Fruit fly (Drosophila melanogaster) whole organism, embryonic: ENCODE results near the gene CG3071.

Experiments
- Awh ChIP-seq: fragments of 200-800 bp; sonication (Bioruptor generic); IDR thresholded peaks from 2 replicates; pipeline ENCODE4, ENCODE4 v1.3.6; 2022; ENCODE audit warnings: missing biosample characterization, missing genetic modification characterization
- BEAF-32 ChIP-seq: fragments of 200-800 bp; sonication (Bioruptor generic); optimal IDR thresholded peaks from 3 replicates; lab custom pipeline; 2017; ENCODE audit warnings: missing biosample characterization, missing genetic modification characterization, mild to moderate bottlenecking, moderate library complexity, missing genetic modification reagents
- CG10543 ChIP-seq: fragments of 200-800 bp; sonication (Bioruptor generic); optimal IDR thresholded peaks from 3 replicates; lab custom pipeline; 2017; ENCODE audit warnings: missing biosample characterization, mild to moderate bottlenecking, missing genetic modification characterization, moderate library complexity
- CG10959 ChIP-seq: fragments of 200-800 bp; sonication (Bioruptor generic); IDR thresholded peaks from 2 replicates; pipeline ENCODE4 v1.3.6; 2022; ENCODE audit warnings: missing biosample characterization, missing genetic modification characterization
- CG11085 ChIP-seq: fragments of 200-800 bp; sonication (Bioruptor generic); IDR thresholded peaks from 2 replicates; pipeline ENCODE4 v1.3.6; 2022; ENCODE audit warnings: missing biosample characterization, missing genetic modification characterization
- CG12219 ChIP-seq: fragments of 200-800 bp; sonication (Bioruptor generic); optimal IDR thresholded peaks from 3 replicates; lab custom pipeline; 2018; ENCODE audit warnings: missing biosample characterization, mild to moderate bottlenecking, missing genetic modification characterization
- CG12744 ChIP-seq: fragments of 200-800 bp; sonication (Bioruptor generic); optimal IDR thresholded peaks from 2 replicates; lab custom pipeline; 2016; ENCODE audit warnings: missing biosample characterization, missing genetic modification characterization
- CG14441 ChIP-seq: fragments of 200-800 bp; sonication (Bioruptor generic); IDR thresholded peaks from 2 replicates; pipeline ENCODE4 v1.3.6; 2022; ENCODE audit warnings: missing biosample characterization, missing genetic modification characterization
- CG15514 ChIP-seq: fragments of 200-800 bp; sonication (Bioruptor generic); optimal IDR thresholded peaks from 3 replicates; lab custom pipeline; 2017; ENCODE audit warnings: missing biosample characterization, missing genetic modification characterization, mild to moderate bottlenecking, moderate library complexity, missing genetic modification reagents
- CG16863 ChIP-seq: fragments of 200-800 bp; sonication (Bioruptor generic); optimal IDR thresholded peaks from 3 replicates; lab custom pipeline; 2016; ENCODE audit warnings: missing biosample characterization, missing genetic modification characterization
- CG31224 ChIP-seq: fragments of 200-800 bp; sonication (Bioruptor generic); IDR thresholded peaks from 2 replicates; pipeline ENCODE4 v1.3.6; 2022; ENCODE audit warnings: missing biosample characterization, missing genetic modification characterization
- CG31441 ChIP-seq: fragments of 200-800 bp; sonication (Bioruptor generic); IDR thresholded peaks from 2 replicates; pipeline ENCODE4 v1.3.6; 2022; ENCODE audit warnings: missing biosample characterization, missing genetic modification characterization
- CG33213 ChIP-seq: fragments of 200-800 bp; sonication (Bioruptor generic); optimal IDR thresholded peaks from 3 replicates; lab custom pipeline; 2016; ENCODE audit warnings: missing biosample characterization, missing genetic modification characterization
- CG3995 ChIP-seq: fragments of 200-800 bp; sonication (Bioruptor generic); optimal IDR thresholded peaks from 3 replicates; lab custom pipeline; 2016; ENCODE audit warnings: missing biosample characterization, missing genetic modification characterization
- CG4282 ChIP-seq: fragments of 200-800 bp; sonication (Bioruptor generic); optimal IDR thresholded peaks from 2 replicates; lab custom pipeline; 2016; ENCODE audit warnings: missing biosample characterization, missing genetic modification characterization
- CG4424 ChIP-seq: fragments of 200-800 bp; sonication (Bioruptor generic); optimal IDR thresholded peaks from 3 replicates; lab custom pipeline; 2016; ENCODE audit warnings: missing biosample characterization, missing genetic modification characterization
- CG5245 ChIP-seq: fragments of 200-800 bp; sonication (Bioruptor generic); optimal IDR thresholded peaks from 3 replicates; lab custom pipeline; 2016; ENCODE audit warnings: missing biosample characterization, missing genetic modification characterization
- CG6683 ChIP-seq: fragments of 200-800 bp; sonication (Bioruptor generic); optimal IDR thresholded peaks from 2 replicates; lab custom pipeline; 2017; ENCODE audit warnings: missing biosample characterization, mild to moderate bottlenecking, missing genetic modification characterization, missing genetic modification reagents
- CG6854 ChIP-seq: fragments of 200-800 bp; sonication (Bioruptor generic); optimal IDR thresholded peaks from 3 replicates; lab custom pipeline; 2017; ENCODE audit warnings: missing biosample characterization, mild to moderate bottlenecking, missing genetic modification characterization
- CG9876 ChIP-seq: fragments of 200-800 bp; sonication (Bioruptor generic); optimal IDR thresholded peaks from 2 replicates; lab custom pipeline; 2016; ENCODE audit warnings: missing biosample characterization, missing genetic modification characterization
- Camta ChIP-seq: fragments of 200-800 bp; sonication (Bioruptor generic); optimal IDR thresholded peaks from 2 replicates; lab custom pipeline; 2016; ENCODE audit warnings: missing biosample characterization, missing genetic modification characterization
- CrebB ChIP-seq: fragments of 200-800 bp; sonication (Bioruptor generic); optimal IDR thresholded peaks from 3 replicates; lab custom pipeline; 2018; ENCODE audit warnings: missing biosample characterization, mild to moderate bottlenecking, missing genetic modification characterization
- Dbx ChIP-seq: fragments of 200-800 bp; sonication (Bioruptor generic); IDR thresholded peaks from 3 replicates; pipeline ENCODE4 v1.3.6; 2022; ENCODE audit warnings: missing biosample characterization, missing genetic modification characterization
- Deaf1 ChIP-seq: fragments of 200-800 bp; optimal IDR thresholded peaks from 3 replicates; lab custom pipeline; 2019; ENCODE audit warnings: missing biosample characterization, mild to moderate bottlenecking, missing genetic modification characterization, moderate library complexity
- ERR ChIP-seq: fragments of 200-800 bp; sonication (Bioruptor generic); optimal IDR thresholded peaks from 2 replicates; lab custom pipeline; 2016; ENCODE audit warnings: missing biosample characterization, missing genetic modification characterization
- Eip74EF ChIP-seq, 2 experiments: fragments of 200-800 bp in 1 of 2; fragments of >200 bp in 1 of 2; sonication (Bioruptor generic) in 1 of 2; optimal IDR thresholded peaks; 2 replicates each; lab custom pipeline; 2017 to 2019; ENCODE audit warnings: missing biosample characterization in 2 of 2, missing genetic modification characterization in 2 of 2, mild to moderate bottlenecking in 1 of 2, moderate library complexity in 1 of 2
- Mrtf ChIP-seq: fragments of 200-800 bp; sonication (Bioruptor generic); IDR thresholded peaks from 3 replicates; pipeline ENCODE4 v1.3.6; 2022; ENCODE audit warnings: missing biosample characterization, missing genetic modification characterization
- NC2α ChIP-seq: fragments of 200-800 bp; sonication (Bioruptor generic); optimal IDR thresholded peaks from 2 replicates; lab custom pipeline; 2016; ENCODE audit warnings: missing biosample characterization, missing genetic modification characterization
- Nf-YB ChIP-seq: fragments of 200-800 bp; sonication (Bioruptor generic); optimal IDR thresholded peaks from 3 replicates; lab custom pipeline; 2019; ENCODE audit warnings: missing biosample characterization, mild to moderate bottlenecking, missing genetic modification characterization, moderate library complexity
- Rfx ChIP-seq: fragments of 200-800 bp; sonication (Bioruptor generic); IDR thresholded peaks from 2 replicates; pipeline ENCODE4 v1.3.6; 2022; ENCODE audit warnings: missing biosample characterization, missing genetic modification characterization
- Sin3A ChIP-seq: fragments of >200 bp; optimal IDR thresholded peaks from 2 replicates; lab custom pipeline; 2018
- Ssrp ChIP-seq: fragments of 200-800 bp; sonication (Bioruptor generic); optimal IDR thresholded peaks from 2 replicates; lab custom pipeline; 2018; ENCODE audit warnings: missing biosample characterization, mild to moderate bottlenecking, missing genetic modification characterization, moderate library complexity
- dmrt99B ChIP-seq: fragments of 200-800 bp; sonication (Bioruptor generic); optimal IDR thresholded peaks from 2 replicates; lab custom pipeline; 2018; ENCODE audit warnings: missing biosample characterization, mild to moderate bottlenecking, missing genetic modification characterization, moderate library complexity
- dysf ChIP-seq: fragments of 200-800 bp; sonication (Bioruptor generic); IDR thresholded peaks from 3 replicates; pipeline ENCODE4 v1.3.6; 2022; ENCODE audit warnings: missing biosample characterization, missing genetic modification characterization
- emc ChIP-seq: fragments of 200-800 bp; sonication (Bioruptor generic); optimal IDR thresholded peaks from 2 replicates; lab custom pipeline; 2016; ENCODE audit warnings: missing biosample characterization, missing genetic modification characterization
- gcm ChIP-seq: fragments of 200-800 bp; sonication (Bioruptor generic); optimal IDR thresholded peaks from 2 replicates; lab custom pipeline; 2019; ENCODE audit warnings: missing biosample characterization, mild to moderate bottlenecking, missing genetic modification characterization, moderate library complexity
- gcm2 ChIP-seq: fragments of 200-800 bp; sonication (Bioruptor generic); optimal IDR thresholded peaks from 2 replicates; lab custom pipeline; 2016; ENCODE audit warnings: missing biosample characterization, missing genetic modification characterization
- jigr1 ChIP-seq: fragments of 200-800 bp; sonication (Bioruptor generic); IDR thresholded peaks from 3 replicates; pipeline ENCODE4 v1.3.6; 2022; ENCODE audit warnings: missing biosample characterization, missing genetic modification characterization
- jumu ChIP-seq: fragments of 200-800 bp; sonication (Bioruptor generic); optimal IDR thresholded peaks from 3 replicates; lab custom pipeline; 2016; ENCODE audit warnings: missing biosample characterization, missing genetic modification characterization
- kay ChIP-seq: fragments of 200-800 bp; sonication (Bioruptor generic); optimal IDR thresholded peaks from 2 replicates; lab custom pipeline; 2016; ENCODE audit warnings: missing biosample characterization, missing genetic modification characterization
- ken ChIP-seq: fragments of 200-800 bp; sonication (Bioruptor generic); IDR thresholded peaks from 3 replicates; pipeline ENCODE4 v1.3.6; 2022; ENCODE audit warnings: missing biosample characterization, missing genetic modification characterization
- lab ChIP-seq: fragments of 200-800 bp; sonication (Bioruptor generic); optimal IDR thresholded peaks from 3 replicates; lab custom pipeline; 2017; ENCODE audit warnings: missing biosample characterization, missing genetic modification characterization, mild to moderate bottlenecking, moderate library complexity, missing genetic modification reagents
- lmd ChIP-seq: fragments of 200-800 bp; sonication (Bioruptor generic); IDR thresholded peaks from 2 replicates; pipeline ENCODE4 v1.3.6; 2022; ENCODE audit warnings: missing biosample characterization, missing genetic modification characterization
- luna ChIP-seq: fragments of 200-800 bp; sonication (Bioruptor generic); optimal IDR thresholded peaks from 2 replicates; lab custom pipeline; 2016; ENCODE audit warnings: missing biosample characterization, missing genetic modification characterization
- nom ChIP-seq: fragments of 200-800 bp; sonication (Bioruptor generic); optimal IDR thresholded peaks from 2 replicates; lab custom pipeline; 2017; ENCODE audit warnings: missing biosample characterization, missing genetic modification characterization, mild to moderate bottlenecking, moderate library complexity, missing genetic modification reagents
- odd ChIP-seq: fragments of 200-800 bp; sonication (Bioruptor generic); optimal IDR thresholded peaks from 2 replicates; lab custom pipeline; 2017; ENCODE audit warnings: missing biosample characterization, mild to moderate bottlenecking, missing genetic modification characterization
- pnt ChIP-seq: fragments of 200-800 bp; sonication (Bioruptor generic); optimal IDR thresholded peaks from 3 replicates; lab custom pipeline; 2016; ENCODE audit warnings: missing biosample characterization, missing genetic modification characterization
- sisA ChIP-seq: fragments of 200-800 bp; sonication (Bioruptor generic); IDR thresholded peaks from 2 replicates; pipeline ENCODE4 v1.3.6; 2022; ENCODE audit warnings: missing biosample characterization, missing genetic modification characterization
- slou ChIP-seq: fragments of 200-800 bp; sonication (Bioruptor generic); optimal IDR thresholded peaks from 3 replicates; lab custom pipeline; 2016; ENCODE audit warnings: missing biosample characterization, missing genetic modification characterization
- sna ChIP-seq: fragments of 200-800 bp; sonication (Bioruptor generic); IDR thresholded peaks from 2 replicates; pipeline ENCODE4 v1.3.6; 2022; ENCODE audit warnings: missing biosample characterization, missing genetic modification characterization; ENCODE audit not compliant: partially characterized antibody
- unpg ChIP-seq: fragments of 200-800 bp; sonication (Bioruptor generic); optimal IDR thresholded peaks from 3 replicates; lab custom pipeline; 2018; ENCODE audit warnings: missing biosample characterization, mild to moderate bottlenecking, missing genetic modification characterization, moderate library complexity
- usp ChIP-seq: fragments of >200 bp; optimal IDR thresholded peaks from 2 replicates; lab custom pipeline; 2017; ENCODE audit warnings: missing biosample characterization, missing genetic modification characterization

Gene CG3071

dm6 chrX:2270557-2270930 is 7.9 kb downstream of the CG3071 start, which contains the start of gene CG2924 (continued):
- peak; percentile 73 for TF ChIP-seq Sin3A (lab: Kevin White, UChicago)
- TF ChIP-seq lmd (GFP tag; lab: Robert Waterston, UW): peak; percentile 53; the same call in 1 of the 2 replicates
- peak; percentile 70 for TF ChIP-seq dysf
- peak; percentile 83 for TF ChIP-seq CG33213
- TF ChIP-seq Eip74EF (GFP tag; optimal IDR thresholded peaks at IDR 0.05; lab: Kevin White, UChicago): no peak
- TF ChIP-seq CG5245 (GFP tag; lab: Kevin White, UChicago): peak; percentile 21
- TF ChIP-seq emc (GFP tag; lab: Kevin White, UChicago): peak; percentile 67
- TF ChIP-seq CG6854 (GFP tag; lab: Kevin White, UChicago): no peak
- no peak for TF ChIP-seq usp (GFP tag; lab: Kevin White, UChicago)
- peak; percentile 93 for TF ChIP-seq CG15514
- TF ChIP-seq Nf-YB (GFP tag; lab: Kevin White, UChicago): peak; percentile 33
- peak; percentile 24 for TF ChIP-seq slou
- peak; percentile 15 for TF ChIP-seq CG6683 (GFP tag; lab: Kevin White, UChicago)
- no peak for TF ChIP-seq CG31441 (GFP tag; lab: Robert Waterston, UW)
- TF ChIP-seq CG9876 (GFP tag; lab: Kevin White, UChicago): peak; percentile 59
- peak; percentile 64; the same call in 1 of the 3 replicates for TF ChIP-seq ken
- TF ChIP-seq lab: peak; percentile 68
- TF ChIP-seq CG4424: peak; percentile 12
- peak; percentile 39; the same call in 1 of the 2 replicates for TF ChIP-seq CG11085
- TF ChIP-seq CG31224 (GFP tag; lab: Robert Waterston, UW): peak; percentile 30; the same call in 1 of the 2 replicates
- TF ChIP-seq Rfx (GFP tag; lab: Robert Waterston, UW): peak; percentile 87
- TF ChIP-seq CG3995 (GFP tag; lab: Kevin White, UChicago): peak; percentile 24
- TF ChIP-seq unpg (GFP tag; lab: Kevin White, UChicago): no peak
- TF ChIP-seq Dbx (GFP tag; lab: Robert Waterston, UW): peak; percentile 91
- peak; percentile 66 for TF ChIP-seq ERR
- TF ChIP-seq Camta (GFP tag; lab: Kevin White, UChicago): peak; percentile 34
- peak; percentile 42 for TF ChIP-seq CrebB
- peak; percentile 68 for TF ChIP-seq kay
- TF ChIP-seq NC2α: peak; percentile 6
- peak; percentile 62 for TF ChIP-seq sisA (GFP tag; lab: Robert Waterston, UW)
- peak; percentile 43; the same call in 1 of the 3 replicates for TF ChIP-seq Mrtf (GFP tag; lab: Robert Waterston, UW)
- TF ChIP-seq CG12219 (GFP tag; lab: Kevin White, UChicago): no peak
- TF ChIP-seq jumu (GFP tag; lab: Kevin White, UChicago): peak; percentile 65
- no peak for TF ChIP-seq Awh (GFP tag; lab: Robert Waterston, UW)
- peak; percentile 100 for TF ChIP-seq BEAF-32 (GFP tag; lab: Kevin White, UChicago)
- peak; percentile 27; the same call in 1 of the 2 replicates for TF ChIP-seq CG14441 (GFP tag; lab: Robert Waterston, UW)
- peak; percentile 56 for TF ChIP-seq luna
- TF ChIP-seq jigr1 (GFP tag; lab: Robert Waterston, UW): no peak
- TF ChIP-seq gcm (GFP tag; lab: Kevin White, UChicago): peak; percentile 20
- TF ChIP-seq pnt (GFP tag; lab: Kevin White, UChicago): peak; percentile 21
- peak; percentile 43 for TF ChIP-seq CG16863 (GFP tag; lab: Kevin White, UChicago)
- peak; percentile 16 for TF ChIP-seq Deaf1 (tag; lab: Kevin White, UChicago)
- TF ChIP-seq sna (GFP tag; lab: Robert Waterston, UW): peak; percentile 99
- TF ChIP-seq dmrt99B (tag; lab: Kevin White, UChicago): no peak
- TF ChIP-seq gcm2: no peak
- TF ChIP-seq CG10959 (GFP tag; lab: Robert Waterston, UW): peak; percentile 29; the same call in 1 of the 2 replicates
- no peak for TF ChIP-seq nom (GFP tag; lab: Kevin White, UChicago)
- TF ChIP-seq CG10543 (GFP tag; lab: Kevin White, UChicago): peak; percentile 18
- TF ChIP-seq Ssrp (tag; lab: Kevin White, UChicago): no peak
- no peak for TF ChIP-seq odd (GFP tag; lab: Kevin White, UChicago)
- peak; percentile 33 for TF ChIP-seq CG4282 (GFP tag; lab: Kevin White, UChicago)
- no peak for TF ChIP-seq CG12744 (GFP tag; lab: Kevin White, UChicago)
